Worm (Caenorhabditis elegans): ENCODE results near the gene uda-1.

uda-1 gene

ce11 chrV:10018291-10018690 is 13.7 kb downstream of the uda-1 start (continued):
- TF ChIP-seq madf-3 (GFP tag; IDR thresholded peaks at IDR 0.05): 0 out of 2 replicates have a peak, but pooled peaks have one; percentile 59
- TF ChIP-seq F57C9.4 (tag; optimal IDR thresholded peaks at IDR 0.05): no peak
- TF ChIP-seq zfh-2 (GFP tag; conservative IDR thresholded peaks at IDR 0.05): no peak
- peak; percentile 64 for TF ChIP-seq dpl-1 (GFP tag; optimal IDR thresholded peaks at IDR 0.05)
- TF ChIP-seq F33H1.4 (GFP tag; IDR thresholded peaks at IDR 0.05): peak; percentile 26; the same call in 1 of the 2 replicates
- peak; percentile 71 for TF ChIP-seq F49E8.2 (tag; optimal IDR thresholded peaks at IDR 0.05; ENCODE audit: insufficient read depth)

- TF ChIP-seq hsf-1 (GFP tag; IDR thresholded peaks at IDR 0.05) (peak; percentile 9; the same call in 1 of the 2 replicates), egl-18 (GFP tag; IDR thresholded peaks at IDR 0.05) (no peak), madf-6 (GFP tag; IDR thresholded peaks at IDR 0.05) (peak; percentile 15; the same call in 1 of the 2 replicates), fkh-3 (tag; optimal IDR thresholded peaks at IDR 0.05) (no peak), lin-26 (GFP tag; IDR thresholded peaks at IDR 0.05) (peak; percentile 43; the same call in 1 of the 2 replicates), lsl-1 (GFP tag; optimal IDR thresholded peaks at IDR 0.05) (peak; percentile 10), repo-1 (tag; optimal IDR thresholded peaks at IDR 0.05) (no peak), F49E8.2 (tag; optimal IDR thresholded peaks at IDR 0.05; ENCODE audit: insufficient read depth) (peak; percentile 7), athp-1 (tag; optimal IDR thresholded peaks at IDR 0.05) (peak; percentile 59), Y53G8AR.9 (GFP tag; conservative IDR thresholded peaks at IDR 0.05) (peak; percentile 51; the same call in 1 of the 2 replicates), Y79H2A.3 (GFP tag; conservative IDR thresholded peaks at IDR 0.05) (peak; percentile 86), lag-1 (GFP tag; IDR thresholded peaks at IDR 0.05) (no peak), attf-6 (GFP tag; IDR thresholded peaks at IDR 0.05) (peak; percentile 23; the same call in 1 of the 2 replicates), pbrm-1 (GFP tag; IDR thresholded peaks at IDR 0.05) (no peak; the same call in 1 of the 2 replicates), cebp-1 (GFP tag; IDR thresholded peaks at IDR 0.05) (no peak), cebp-1 (tag; optimal IDR thresholded peaks at IDR 0.05) (peak; percentile 60), egl-44 (GFP tag; IDR thresholded peaks at IDR 0.05) (no peak; the same call in 1 of the 2 replicates), rec-8 (tag; optimal IDR thresholded peaks at IDR 0.05) (no peak), ets-4 (GFP tag; optimal IDR thresholded peaks at IDR 0.05) (no peak), lin-40 (tag; optimal IDR thresholded peaks at IDR 0.05) (no peak), aptf-2 (GFP tag; conservative IDR thresholded peaks at IDR 0.05) (peak; percentile 43; the same call in 1 of the 2 replicates), bed-2 (GFP tag; IDR thresholded peaks at IDR 0.05) (no peak), D2030.7 (GFP tag; IDR thresholded peaks at IDR 0.05) (peak; percentile 22; the same call in 1 of the 2 replicates), ceh-27 (GFP tag; optimal IDR thresholded peaks at IDR 0.05) (no peak), madf-10 (tag; optimal IDR thresholded peaks at IDR 0.05) (no peak), ccch-3 (GFP tag; optimal IDR thresholded peaks at IDR 0.05) (no peak), F39B2.1 (GFP tag; IDR thresholded peaks at IDR 0.05) (no peak), nhr-80 (tag; optimal IDR thresholded peaks at IDR 0.05) (no peak), tbp1 (GFP tag; optimal IDR thresholded peaks at IDR 0.05) (no peak), F22D6.2 (tag; optimal IDR thresholded peaks at IDR 0.05) (no peak), dox-1 (GFP tag; IDR thresholded peaks at IDR 0.05) (peak; percentile 56), let-607 (tag; optimal IDR thresholded peaks at IDR 0.05) (no peak), ztf-22 (GFP tag; optimal IDR thresholded peaks at IDR 0.05) (no peak), F52B5.7 (tag; optimal IDR thresholded peaks at IDR 0.05) (no peak), tbx-9 (tag; optimal IDR thresholded peaks at IDR 0.05; ENCODE audit: borderline replicate concordance) (no peak), hrde-1 (tag; optimal IDR thresholded peaks at IDR 0.05; ENCODE audit: borderline replicate concordance) (no peak), aptf-3 (GFP tag; IDR thresholded peaks at IDR 0.05) (0 out of 2 replicates have a peak, but pooled peaks have one; percentile 36), hmg-20 (GFP tag; IDR thresholded peaks at IDR 0.05) (no peak), gei-17 (GFP tag; optimal IDR thresholded peaks at IDR 0.05) (no peak), madf-3 (GFP tag; IDR thresholded peaks at IDR 0.05) (0 out of 2 replicates have a peak, but pooled peaks have one; percentile 4), let-526 (GFP tag; IDR thresholded peaks at IDR 0.05) (0 out of 2 replicates have a peak, but pooled peaks have one; percentile 28)
These were observed 14.6 kb downstream of the uda-1 start for ce11 chrV:10019083-10019624.
